Fruit fly (Drosophila melanogaster) Kc167 (cell line): Measurements from ENCODE around the gene Nepl17.

Experiments
- Sin3A ChIP-seq: fragments of >200 bp; optimal IDR thresholded peaks from 2 replicates; lab custom pipeline; 2018; ENCODE audit warnings: missing external identifiers
- h ChIP-seq: fragments of >200 bp; optimal IDR thresholded peaks from 3 replicates; lab custom pipeline; 2018; ENCODE audit warnings: missing external identifiers
- psq ChIP-seq: fragments of >200 bp; optimal IDR thresholded peaks from 2 replicates; lab custom pipeline; 2017; ENCODE audit warnings: missing external identifiers

DNA sequence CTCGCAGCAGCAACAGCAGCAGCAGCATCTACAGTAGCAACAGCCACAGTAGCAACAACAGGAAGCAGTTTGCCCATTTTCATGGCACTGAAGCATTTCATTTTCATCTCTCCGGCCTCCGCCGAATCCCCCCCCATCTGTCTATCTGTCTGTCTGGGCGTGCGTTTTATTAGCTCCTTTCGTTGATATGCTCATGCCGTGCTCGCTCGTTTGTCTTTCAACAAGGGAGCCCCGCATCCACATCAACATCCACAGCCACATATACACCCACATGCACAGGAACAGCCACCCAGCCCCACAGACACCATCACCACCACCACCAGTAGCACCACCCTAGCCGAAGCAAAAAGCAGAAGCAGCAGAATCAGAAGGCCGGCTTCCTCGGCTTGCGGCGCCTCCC, 21.2 kb upstream of the Nepl17 start:
- no peak for TF ChIP-seq Sin3A (lab: Kevin White, UChicago)
- TF ChIP-seq psq = no peak
- TF ChIP-seq h = no peak
